Fruit fly (Drosophila melanogaster) whole organism: ENCODE data around the gene Chchd2.
A peak's percentile ranks its signal among the peaks of the same experiment; 100 is the strongest.

ENCODE experiments used
- CG8478 ChIP-seq: fragments of >200 bp; optimal IDR thresholded peaks from 2 replicates; lab custom pipeline; 2018; ENCODE audit warnings: inconsistent platforms
- Dll ChIP-seq: fragments of >200 bp; optimal IDR thresholded peaks from 2 replicates; lab custom pipeline; 2017
- EcR ChIP-seq, 2 experiments: fragments of >200 bp; optimal IDR thresholded peaks; 2 replicates each; lab custom pipeline; 2017; ENCODE audit warnings: missing biosample characterization in 2 of 2, missing genetic modification characterization in 2 of 2, missing genetic modification reagents in 2 of 2
- pan ChIP-seq: fragments of >200 bp; optimal IDR thresholded peaks from 2 replicates; lab custom pipeline; 2017
- psq ChIP-seq: fragments of >200 bp; optimal IDR thresholded peaks from 2 replicates; lab custom pipeline; 2017
- usp ChIP-seq: fragments of >200 bp; optimal IDR thresholded peaks from 2 replicates; lab custom pipeline; 2017; ENCODE audit warnings: missing biosample characterization, missing genetic modification characterization, mixed read lengths

Gene Chchd2

DNA sequence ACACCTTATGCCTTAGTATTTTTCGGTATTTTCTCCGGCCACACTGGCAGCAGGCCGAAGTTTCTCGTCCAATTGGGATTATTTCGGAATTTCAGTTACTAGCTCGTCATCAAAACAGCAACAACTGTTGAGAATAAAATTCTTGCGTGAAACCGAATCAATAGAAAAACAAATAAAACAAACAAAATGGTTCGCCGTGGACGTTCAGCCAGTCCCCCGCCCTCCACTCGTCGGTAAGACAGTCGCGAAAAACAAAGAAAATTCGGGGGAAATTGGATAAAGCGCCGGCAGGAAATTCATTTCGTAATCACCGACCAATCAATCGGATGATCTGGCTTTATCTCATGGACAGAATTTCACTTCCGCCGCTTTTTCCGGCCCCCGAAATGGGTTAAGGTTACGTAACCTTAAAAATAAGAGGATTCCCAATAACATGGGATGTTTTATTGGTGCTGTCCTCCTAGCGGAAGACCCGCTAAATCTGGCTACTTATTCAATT, at the start of gene Chchd2:
Gene Chchd2, plus strand, starts transcription at position 51 of the 499 bp plus-strand sequence.
- TF ChIP-seq Dll, result no peak
- no peak for TF ChIP-seq EcR (GFP tag; optimal IDR thresholded peaks at IDR 0.05; lab: Kevin White, UChicago)
- no peak for TF ChIP-seq CG8478
- TF ChIP-seq usp (GFP tag; lab: Kevin White, UChicago), result no peak
- no peak for TF ChIP-seq pan (lab: Kevin White, UChicago)
- TF ChIP-seq psq, result no peak

- TF ChIP-seq Dll, result no peak
- no peak for TF ChIP-seq pan (lab: Kevin White, UChicago)
- no peak for TF ChIP-seq CG8478
- no peak for TF ChIP-seq psq
- no peak for TF ChIP-seq usp (GFP tag; lab: Kevin White, UChicago)
- TF ChIP-seq EcR (GFP tag; optimal IDR thresholded peaks at IDR 0.05; lab: Kevin White, UChicago), result no peak
Observed at dm6 chrX:17105707-17106106, 43.1 kb upstream of the Chchd2 start, which contains the start of gene Arpc3B. Arpc3B (minus strand) TSS chrX:17105852.

dm6 chrX:17106153-17106700, 42.6 kb upstream of the Chchd2 start:
- TF ChIP-seq pan (lab: Kevin White, UChicago) (no peak), EcR (GFP tag; optimal IDR thresholded peaks at IDR 0.05; lab: Kevin White, UChicago) (no peak), CG8478 (no peak)

dm6 chrX:17107401-17107916, 41.3 kb upstream of the Chchd2 start, which contains the start of gene CG5004:
CG5004 (plus strand) TSS chrX:17107582.
- no peak for TF ChIP-seq pan (lab: Kevin White, UChicago)
- TF ChIP-seq CG8478, result no peak

DNA sequence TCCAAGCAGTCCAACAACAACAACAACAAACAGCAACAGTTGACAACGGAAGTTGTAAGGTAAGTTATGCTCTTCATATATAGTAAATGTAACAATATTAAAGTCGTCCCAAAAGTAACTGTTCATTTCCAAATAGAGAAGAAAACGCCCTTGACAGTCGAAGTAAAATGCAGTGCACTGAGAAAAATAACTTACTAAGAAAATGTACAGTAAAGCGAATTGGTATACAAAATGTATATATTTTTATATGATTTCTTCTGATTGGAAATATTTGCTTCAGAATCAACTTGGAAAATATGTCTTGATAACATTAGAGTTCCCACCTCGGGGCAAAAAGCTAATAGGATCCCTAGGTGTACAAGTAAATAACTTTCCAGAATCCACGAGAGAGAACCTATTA, 40.8 kb upstream of the Chchd2 start:
- TF ChIP-seq EcR (GFP tag; optimal IDR thresholded peaks at IDR 0.05; lab: Kevin White, UChicago), result no peak
- TF ChIP-seq CG8478, result no peak
- no peak for TF ChIP-seq pan (lab: Kevin White, UChicago)
- no peak for TF ChIP-seq Dll
- TF ChIP-seq psq, result no peak
- no peak for TF ChIP-seq usp (GFP tag; lab: Kevin White, UChicago)

- no peak for TF ChIP-seq pan (lab: Kevin White, UChicago)
- TF ChIP-seq Dll, result no peak
- TF ChIP-seq EcR (GFP tag; optimal IDR thresholded peaks at IDR 0.05; lab: Kevin White, UChicago), result no peak
- no peak for TF ChIP-seq usp (GFP tag; lab: Kevin White, UChicago)
- TF ChIP-seq psq, result no peak
- TF ChIP-seq CG8478, result no peak
Observed at dm6 chrX:17109673-17110072, 39.1 kb upstream of the Chchd2 start.

DNA sequence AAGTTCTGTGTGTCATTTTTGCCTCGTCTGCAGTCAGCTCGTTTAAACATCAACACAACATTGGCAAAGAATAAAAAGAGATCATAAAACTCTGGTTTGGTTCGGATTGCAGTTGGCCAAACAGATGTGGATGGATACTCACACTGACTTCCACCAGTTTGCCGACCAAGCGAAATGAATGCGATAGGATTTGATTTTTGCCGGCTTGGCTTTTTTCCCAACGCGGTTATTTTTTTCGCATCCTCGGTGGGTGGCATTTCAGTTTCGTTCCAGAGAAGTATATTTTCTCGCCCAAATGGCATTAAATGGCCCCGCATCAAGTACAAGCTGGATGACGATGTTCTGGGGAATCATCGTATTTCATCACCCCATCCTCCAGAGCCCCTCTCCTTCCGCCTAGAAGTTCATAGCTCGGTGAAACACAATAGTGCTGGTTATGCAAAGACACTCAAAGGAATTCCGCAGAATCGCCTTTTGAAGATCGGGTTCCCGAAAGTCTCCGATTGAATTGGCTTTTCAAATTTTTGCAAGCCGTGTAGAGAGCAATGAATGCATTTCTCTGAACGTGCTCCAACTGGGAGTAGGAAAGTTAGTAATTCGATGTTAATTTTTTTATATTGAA, 38.1 kb upstream of the Chchd2 start:
- TF ChIP-seq pan (lab: Kevin White, UChicago), result no peak
- TF ChIP-seq usp (GFP tag; lab: Kevin White, UChicago), result no peak
- no peak for TF ChIP-seq EcR (GFP tag; optimal IDR thresholded peaks at IDR 0.05; lab: Kevin White, UChicago)
- no peak for TF ChIP-seq psq
- TF ChIP-seq Dll, result no peak

DNA sequence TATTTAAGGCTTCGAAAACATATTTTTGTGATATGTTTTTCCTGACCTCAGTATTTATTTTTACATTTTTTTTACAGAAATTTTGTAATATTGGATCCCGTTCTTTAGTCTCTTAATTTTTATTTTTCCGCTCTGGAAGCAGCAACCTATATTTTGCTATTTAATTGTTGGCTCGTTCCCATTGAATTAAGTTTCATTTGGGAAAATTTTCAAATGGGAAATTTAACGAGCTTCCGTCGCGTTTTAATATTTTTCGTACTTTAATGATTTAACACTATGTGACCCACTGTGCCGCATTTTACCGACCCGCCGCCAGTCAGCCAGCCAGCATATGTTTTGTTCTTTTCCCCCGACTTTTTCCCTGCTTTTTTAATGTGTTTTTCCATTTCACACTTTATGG, 37.5 kb upstream of the Chchd2 start:
- TF ChIP-seq pan (lab: Kevin White, UChicago), result no peak
- no peak for TF ChIP-seq Dll
- no peak for TF ChIP-seq usp (GFP tag; lab: Kevin White, UChicago)
- TF ChIP-seq psq, result no peak
- TF ChIP-seq CG8478, result no peak
- TF ChIP-seq EcR (GFP tag; optimal IDR thresholded peaks at IDR 0.05; lab: Kevin White, UChicago), result no peak

- no peak for TF ChIP-seq Dll
- TF ChIP-seq EcR (GFP tag; optimal IDR thresholded peaks at IDR 0.05; lab: Kevin White, UChicago), result peak in 1 of 2 experiments; percentile 66
- no peak for TF ChIP-seq psq
- TF ChIP-seq usp (GFP tag; lab: Kevin White, UChicago), result no peak
Observed at dm6 chrX:17111958-17112953, 36.5 kb upstream of the Chchd2 start.

dm6 chrX:17113324-17113723, 35.5 kb upstream of the Chchd2 start:
- no peak for TF ChIP-seq psq
- no peak for TF ChIP-seq CG8478
- no peak for TF ChIP-seq pan (lab: Kevin White, UChicago)
- TF ChIP-seq EcR (GFP tag; optimal IDR thresholded peaks at IDR 0.05; lab: Kevin White, UChicago), result no peak

DNA sequence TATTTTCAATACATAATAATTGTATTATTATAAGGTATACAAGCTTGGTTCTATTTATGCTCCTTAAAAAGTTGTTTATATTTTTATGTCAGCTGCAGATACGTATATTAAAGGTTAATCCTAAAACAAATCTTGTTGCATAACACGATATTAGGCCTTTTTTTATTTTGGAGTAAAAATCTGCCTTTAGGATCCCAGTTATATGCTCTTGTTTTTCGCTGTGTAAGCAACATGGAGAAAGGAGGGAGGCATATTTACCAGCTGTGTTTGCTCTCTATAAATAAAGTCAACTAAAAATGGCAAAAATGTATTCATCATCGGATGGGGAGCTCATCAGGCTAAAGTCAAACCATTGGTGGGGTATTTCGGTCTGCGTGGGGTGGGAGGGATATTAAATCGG, 27.2 kb upstream of the Chchd2 start:
- TF ChIP-seq usp (GFP tag; lab: Kevin White, UChicago), result no peak
- no peak for TF ChIP-seq Dll
- no peak for TF ChIP-seq psq
- no peak for TF ChIP-seq CG8478
- TF ChIP-seq EcR (GFP tag; optimal IDR thresholded peaks at IDR 0.05; lab: Kevin White, UChicago), result no peak
- no peak for TF ChIP-seq pan (lab: Kevin White, UChicago)

- no peak for TF ChIP-seq Dll
Observed at dm6 chrX:17122425-17123094, 26.2 kb upstream of the Chchd2 start.
